Fruit fly (Drosophila melanogaster) whole organism, pupa: ENCODE data around the gene mip130.

ENCODE experiments used
- CG15710 ChIP-seq: fragments of 200-800 bp; sonication (Bioruptor generic); optimal IDR thresholded peaks from 2 replicates; lab custom pipeline; 2018; ENCODE audit warnings: missing biosample characterization, mild to moderate bottlenecking, missing genetic modification characterization, moderate library complexity
- CG34367 ChIP-seq: fragments of 200-800 bp; sonication (Bioruptor generic); optimal IDR thresholded peaks from 2 replicates; lab custom pipeline; 2018; ENCODE audit warnings: missing biosample characterization, mild to moderate bottlenecking, missing genetic modification characterization
- CG4496 ChIP-seq: fragments of 200-800 bp; sonication (Bioruptor generic); IDR thresholded peaks from 3 replicates; pipeline ENCODE4 v1.3.6; 2022; ENCODE audit warnings: missing biosample characterization, missing genetic modification characterization
- D1 ChIP-seq: fragments of 200-800 bp; sonication (Bioruptor generic); optimal IDR thresholded peaks from 2 replicates; lab custom pipeline; 2018; ENCODE audit warnings: missing biosample characterization, mild to moderate bottlenecking, missing genetic modification characterization, moderate library complexity
- EcR ChIP-seq: fragments of 200-800 bp; sonication (Bioruptor generic); optimal IDR thresholded peaks from 3 replicates; lab custom pipeline; 2019; ENCODE audit warnings: missing biosample characterization, missing genetic modification characterization, mild to moderate bottlenecking, moderate library complexity, missing genetic modification reagents
- Pif1A ChIP-seq: fragments of 200-800 bp; sonication (Bioruptor generic); optimal IDR thresholded peaks from 3 replicates; lab custom pipeline; 2016; ENCODE audit warnings: missing biosample characterization, missing genetic modification characterization
- Snoo ChIP-seq: fragments of 200-800 bp; sonication (Bioruptor generic); optimal IDR thresholded peaks from 3 replicates; lab custom pipeline; 2017; ENCODE audit warnings: missing biosample characterization, mild to moderate bottlenecking, missing genetic modification characterization, inconsistent platforms
- fd96Ca ChIP-seq: fragments of 200-800 bp; sonication (Bioruptor generic); IDR thresholded peaks from 3 replicates; pipeline ENCODE4 v1.3.6; 2022; ENCODE audit warnings: missing biosample characterization, missing genetic modification characterization
- gl ChIP-seq: fragments of 200-800 bp; sonication (Bioruptor generic); optimal IDR thresholded peaks from 2 replicates; lab custom pipeline; 2018; ENCODE audit warnings: missing biosample characterization, mild to moderate bottlenecking, missing genetic modification characterization

DNA sequence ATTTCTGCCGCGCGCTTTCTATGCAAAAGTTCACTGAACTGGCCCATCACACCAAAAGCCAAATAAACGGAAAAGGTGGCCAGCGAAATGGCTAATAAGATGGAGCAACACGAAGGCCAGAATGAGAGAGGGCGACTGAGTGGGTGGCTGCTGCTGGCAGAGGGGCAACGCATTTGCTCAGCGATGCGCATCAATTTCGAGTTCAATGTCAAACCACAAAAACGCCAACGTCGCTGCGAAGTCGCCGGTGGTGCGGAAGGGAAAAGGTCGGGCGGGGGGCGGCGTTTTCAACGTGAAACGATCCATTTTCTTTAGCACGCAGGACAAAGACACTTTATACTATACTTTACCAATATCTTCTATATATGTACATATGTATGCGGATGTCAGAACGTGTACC is 41.6 kb downstream of the mip130 start:
- no peak for TF ChIP-seq gl (tag; lab: Kevin White, UChicago)
- TF ChIP-seq Snoo (tag; lab: Kevin White, UChicago), result no peak
- no peak for TF ChIP-seq CG15710 (tag; lab: Kevin White, UChicago)
- TF ChIP-seq fd96Ca, result no peak
- no peak for TF ChIP-seq CG4496 (GFP tag; lab: Robert Waterston, UW)
- TF ChIP-seq Pif1A, result no peak
- no peak for TF ChIP-seq D1 (tag; lab: Kevin White, UChicago)
- no peak for TF ChIP-seq CG34367
- TF ChIP-seq EcR (GFP tag; lab: Kevin White, UChicago), result no peak
